Worm (Caenorhabditis elegans) whole organism, early embryonic: ENCODE measurements around the gene C48B4.11.

Experiments
- B0310.2 ChIP-seq: sonication (generic microtip); optimal IDR thresholded peaks from 2 replicates; lab custom pipeline; 2016; ENCODE audit warnings: mild to moderate bottlenecking, missing genetic modification characterization, missing compliant biosample characterization
- F13C5.2 ChIP-seq: sonication (generic microtip); optimal IDR thresholded peaks from 2 replicates; lab custom pipeline; 2017; ENCODE audit warnings: mild to moderate bottlenecking, missing genetic modification characterization, inconsistent platforms, missing compliant biosample characterization
- aly-1 ChIP-seq: sonication (generic microtip); optimal IDR thresholded peaks from 2 replicates; lab custom pipeline; 2016; ENCODE audit warnings: missing genetic modification characterization, missing compliant biosample characterization
- ama-1 ChIP-seq: fragments of 150-350 bp; optimal IDR thresholded peaks from 2 replicates; lab custom pipeline; 2014
- ceh-13 ChIP-seq: fragments of 200-800 bp; sonication (Bioruptor generic); optimal IDR thresholded peaks from 2 replicates; lab custom pipeline; 2018; ENCODE audit warnings: mild to moderate bottlenecking, missing genetic modification characterization, missing compliant biosample characterization
- ceh-36 ChIP-seq: sonication (generic microtip); optimal IDR thresholded peaks from 2 replicates; lab custom pipeline; 2016; ENCODE audit warnings: missing genetic modification characterization, inconsistent platforms, missing compliant biosample characterization
- ets-7 ChIP-seq: sonication (generic microtip); optimal IDR thresholded peaks from 2 replicates; lab custom pipeline; 2016; ENCODE audit warnings: missing genotype, missing genetic modification characterization, missing compliant biosample characterization
- flt-1 ChIP-seq: fragments of 200-800 bp; sonication (Bioruptor generic); IDR thresholded peaks from 2 replicates; pipeline ENCODE4 v1.3.6; 2022; ENCODE audit warnings: missing genetic modification characterization, missing compliant biosample characterization
- hmbx-1 ChIP-seq: sonication (generic microtip); optimal IDR thresholded peaks from 2 replicates; lab custom pipeline; 2016; ENCODE audit warnings: mild to moderate bottlenecking, missing genetic modification characterization, missing compliant biosample characterization
- hmg-4 ChIP-seq: fragments of 200-800 bp; sonication (Bioruptor generic); optimal IDR thresholded peaks from 2 replicates; lab custom pipeline; 2018; ENCODE audit warnings: mild to moderate bottlenecking, missing genetic modification characterization, missing compliant biosample characterization
- hnd-1 ChIP-seq: sonication (generic microtip); optimal IDR thresholded peaks from 2 replicates; lab custom pipeline; 2016; ENCODE audit warnings: missing genetic modification characterization, missing compliant biosample characterization
- pes-1 ChIP-seq: fragments of 200-800 bp; sonication (Bioruptor generic); IDR thresholded peaks from 2 replicates; pipeline ENCODE4 v1.3.6; 2022; ENCODE audit warnings: missing genetic modification reagents, missing genetic modification characterization, missing compliant biosample characterization
- scrt-1 ChIP-seq: fragments of 200-800 bp; sonication (Bioruptor generic); IDR thresholded peaks from 2 replicates; pipeline ENCODE4 v1.3.6; 2022; ENCODE audit warnings: missing genetic modification characterization, missing compliant biosample characterization
- sea-1 ChIP-seq: fragments of 200-800 bp; sonication (Bioruptor generic); conservative IDR thresholded peaks from 2 replicates; pipeline ENCODE4 v1.3.6; 2022; ENCODE audit warnings: missing genetic modification characterization, missing compliant biosample characterization
- tbx-11 ChIP-seq: fragments of 200-800 bp; sonication (Bioruptor generic); IDR thresholded peaks from 2 replicates; pipeline ENCODE4 v1.3.6; 2022; ENCODE audit warnings: missing genetic modification characterization, missing compliant biosample characterization
- tbx-37 ChIP-seq: fragments of 200-800 bp; sonication (Bioruptor generic); conservative IDR thresholded peaks from 2 replicates; pipeline ENCODE4 v1.3.6; 2022; ENCODE audit warnings: missing genetic modification reagents, missing genetic modification characterization, missing compliant biosample characterization
- tra-4 ChIP-seq: sonication (generic microtip); optimal IDR thresholded peaks from 2 replicates; lab custom pipeline; 2017; ENCODE audit warnings: missing genetic modification characterization, missing compliant biosample characterization

Gene C48B4.11

DNA sequence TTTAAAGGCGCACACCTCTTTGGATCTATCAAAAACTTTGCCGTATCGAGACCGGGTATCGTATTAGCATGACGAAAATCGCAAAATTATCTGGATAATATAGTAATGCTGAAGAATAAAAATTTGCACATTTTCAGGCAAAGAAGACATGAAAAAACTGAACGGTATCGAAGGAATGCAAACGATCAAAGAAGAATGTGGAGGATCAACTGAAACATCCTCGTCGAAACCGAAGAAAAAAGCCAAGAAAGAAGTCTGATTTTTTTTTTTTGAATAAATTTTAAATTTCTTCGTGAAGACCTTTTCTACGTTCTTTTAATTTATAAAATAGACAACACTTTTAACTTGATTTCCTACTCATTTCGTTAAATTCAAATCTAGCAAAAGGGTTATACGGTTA lies 21.1 kb downstream of the C48B4.11 start, which contains the start of gene ZK1098.12:
TSS of gene ZK1098.12 (plus strand) at position 301 of the 400 bp plus-strand sequence.
- TF ChIP-seq B0310.2 (tag; lab: Kevin White, UChicago) (no peak), aly-1 (tag; lab: Kevin White, UChicago) (no peak), hmbx-1 (tag; lab: Kevin White, UChicago) (no peak), tbx-37 (no peak), ets-7 (tag; lab: Kevin White, UChicago) (no peak), ceh-13 (GFP tag; lab: Kevin White, UChicago) (no peak)

DNA sequence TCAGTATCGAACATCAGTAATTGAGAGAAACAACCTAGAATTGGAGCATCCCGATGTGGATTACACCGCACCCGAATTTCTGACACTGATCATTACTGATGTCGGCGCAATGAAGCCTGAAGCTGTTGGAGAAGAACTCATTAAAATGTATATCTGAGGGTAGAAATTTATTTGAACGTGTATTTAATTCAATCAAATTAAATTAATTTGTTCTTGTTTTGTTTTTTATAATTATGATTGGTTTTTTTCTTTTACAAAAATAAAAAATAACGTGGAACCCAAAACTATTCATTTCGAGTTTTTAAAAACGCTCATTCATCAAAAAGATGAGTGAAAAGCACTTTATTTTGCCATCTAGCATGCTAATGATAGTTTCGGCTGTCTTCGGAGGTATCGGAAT lies 21.8 kb downstream of the C48B4.11 start, which contains the start of gene ZK1098.9:
TSS of gene ZK1098.9 (plus strand) at position 301 of the 400 bp plus-strand sequence.
- no peak for TF ChIP-seq tbx-11 (GFP tag; lab: Robert Waterston, UW)
- TF ChIP-seq hmg-4 (GFP tag; lab: Kevin White, UChicago) = no peak
- TF ChIP-seq scrt-1 (GFP tag; lab: Robert Waterston, UW) = no peak
- TF ChIP-seq sea-1 = no peak
- TF ChIP-seq F13C5.2 (tag; lab: Kevin White, UChicago) = no peak
- no peak for TF ChIP-seq B0310.2 (tag; lab: Kevin White, UChicago)
- TF ChIP-seq hmbx-1 (tag; lab: Kevin White, UChicago) = no peak
- TF ChIP-seq tbx-37 = no peak
- TF ChIP-seq pes-1 (GFP tag; lab: Robert Waterston, UW) = no peak

DNA sequence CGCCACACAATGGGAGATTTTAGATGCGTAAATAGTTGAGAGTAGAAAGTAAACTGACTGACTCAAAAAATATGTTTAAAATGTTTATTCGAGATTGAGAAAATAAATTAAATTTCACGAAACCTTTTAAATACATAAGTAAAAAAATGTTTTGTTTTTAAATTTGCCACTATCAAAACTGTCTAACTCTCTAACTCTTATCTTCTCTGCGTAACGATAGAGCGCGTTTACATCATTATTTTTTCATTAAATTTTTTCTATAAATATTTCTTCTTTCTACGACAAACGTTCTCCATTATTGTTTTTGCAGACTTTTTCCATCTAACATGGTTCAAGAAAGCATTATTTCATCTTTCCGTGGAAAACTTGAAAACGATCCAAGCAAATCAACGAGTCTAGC lies 23.1 kb downstream of the C48B4.11 start, which contains the start of gene eif-2Balpha:
TSS of gene eif-2Balpha (plus strand) at position 304 of the 400 bp plus-strand sequence.
- TF ChIP-seq sea-1 = no peak
- no peak for TF ChIP-seq tbx-11 (GFP tag; lab: Robert Waterston, UW)
- TF ChIP-seq ama-1 = no peak
- TF ChIP-seq tbx-37 = no peak
- TF ChIP-seq ceh-36 (tag; lab: Kevin White, UChicago) = no peak
- no peak for TF ChIP-seq flt-1 (GFP tag; lab: Robert Waterston, UW)
- no peak for TF ChIP-seq F13C5.2 (tag; lab: Kevin White, UChicago)
- TF ChIP-seq pes-1 (GFP tag; lab: Robert Waterston, UW) = no peak
- no peak for TF ChIP-seq hmg-4 (GFP tag; lab: Kevin White, UChicago)
- TF ChIP-seq ets-7 (tag; lab: Kevin White, UChicago) = no peak
- TF ChIP-seq scrt-1 (GFP tag; lab: Robert Waterston, UW) = no peak
- no peak for TF ChIP-seq hmbx-1 (tag; lab: Kevin White, UChicago)
- no peak for TF ChIP-seq tra-4 (tag; lab: Kevin White, UChicago)
- TF ChIP-seq hnd-1 (tag; lab: Kevin White, UChicago) = no peak
- no peak for TF ChIP-seq B0310.2 (tag; lab: Kevin White, UChicago)
- no peak for TF ChIP-seq ceh-13 (GFP tag; lab: Kevin White, UChicago)
- no peak for TF ChIP-seq aly-1 (tag; lab: Kevin White, UChicago)

DNA sequence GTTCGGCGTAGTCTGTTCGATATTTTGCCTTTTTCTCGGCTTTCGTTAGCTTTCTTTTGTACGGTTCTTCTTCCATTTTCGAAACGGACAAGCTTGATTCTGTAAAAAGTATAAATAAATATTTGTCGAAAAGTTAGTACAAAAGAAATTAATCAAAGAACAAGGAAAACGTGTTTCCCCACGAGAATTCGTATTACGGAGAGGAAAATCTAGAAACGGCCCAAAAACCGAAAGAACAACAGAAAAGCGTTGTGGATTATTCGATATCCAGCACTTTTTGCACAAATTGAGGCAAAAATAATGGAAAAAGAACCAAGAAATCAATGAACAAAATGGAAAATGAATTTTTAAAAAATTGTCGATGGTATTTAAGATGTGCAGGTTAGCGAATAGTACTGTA lies 23.6 kb downstream of the C48B4.11 start, which contains the start of gene mut-7:
TSS of gene mut-7 (minus strand) at position 101 of the 400 bp plus-strand sequence.
- TF ChIP-seq ama-1 (no peak), aly-1 (tag; lab: Kevin White, UChicago) (no peak), flt-1 (GFP tag; lab: Robert Waterston, UW) (no peak), hnd-1 (tag; lab: Kevin White, UChicago) (no peak), scrt-1 (GFP tag; lab: Robert Waterston, UW) (no peak), tbx-11 (GFP tag; lab: Robert Waterston, UW) (no peak), tra-4 (tag; lab: Kevin White, UChicago) (no peak), ceh-36 (tag; lab: Kevin White, UChicago) (no peak), F13C5.2 (tag; lab: Kevin White, UChicago) (no peak), hmbx-1 (tag; lab: Kevin White, UChicago) (no peak), sea-1 (no peak)

DNA sequence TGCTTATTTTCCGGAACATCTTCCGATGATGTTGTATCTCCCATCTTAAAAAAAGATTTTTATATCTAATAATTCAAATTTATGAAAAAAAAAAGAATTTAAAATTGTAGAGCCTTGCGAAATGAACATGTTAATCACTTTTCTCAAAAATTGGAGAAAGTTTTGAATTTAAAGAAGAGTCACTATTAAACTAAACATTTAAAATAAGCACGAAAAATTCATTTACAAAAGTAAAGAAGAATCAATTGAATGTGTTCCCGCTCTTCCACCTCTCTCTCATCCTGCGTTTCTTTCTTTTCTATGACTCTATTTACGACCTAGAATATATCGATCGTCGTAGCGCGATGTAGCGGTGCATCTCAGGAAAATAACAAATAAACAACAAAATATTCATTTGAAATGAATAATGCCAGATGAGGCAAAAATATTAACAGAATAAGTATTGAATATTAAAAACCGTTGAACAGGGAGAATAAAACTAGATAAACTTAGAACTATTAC lies 27.2 kb downstream of the C48B4.11 start, which contains the start of gene ZK1098.3:
TSS of gene ZK1098.3 (minus strand) at position 51 of the 501 bp plus-strand sequence.
- TF ChIP-seq ceh-13 (GFP tag; lab: Kevin White, UChicago) = no peak
- no peak for TF ChIP-seq tra-4 (tag; lab: Kevin White, UChicago)
- no peak for TF ChIP-seq ets-7 (tag; lab: Kevin White, UChicago)
- no peak for TF ChIP-seq ama-1
- no peak for TF ChIP-seq hnd-1 (tag; lab: Kevin White, UChicago)
- no peak for TF ChIP-seq tbx-11 (GFP tag; lab: Robert Waterston, UW)
- no peak for TF ChIP-seq hmbx-1 (tag; lab: Kevin White, UChicago)
- no peak for TF ChIP-seq F13C5.2 (tag; lab: Kevin White, UChicago)
- no peak for TF ChIP-seq ceh-36 (tag; lab: Kevin White, UChicago)
- no peak for TF ChIP-seq pes-1 (GFP tag; lab: Robert Waterston, UW)
- no peak for TF ChIP-seq tbx-37
- TF ChIP-seq B0310.2 (tag; lab: Kevin White, UChicago) = no peak
- no peak for TF ChIP-seq aly-1 (tag; lab: Kevin White, UChicago)
- no peak for TF ChIP-seq scrt-1 (GFP tag; lab: Robert Waterston, UW)

DNA sequence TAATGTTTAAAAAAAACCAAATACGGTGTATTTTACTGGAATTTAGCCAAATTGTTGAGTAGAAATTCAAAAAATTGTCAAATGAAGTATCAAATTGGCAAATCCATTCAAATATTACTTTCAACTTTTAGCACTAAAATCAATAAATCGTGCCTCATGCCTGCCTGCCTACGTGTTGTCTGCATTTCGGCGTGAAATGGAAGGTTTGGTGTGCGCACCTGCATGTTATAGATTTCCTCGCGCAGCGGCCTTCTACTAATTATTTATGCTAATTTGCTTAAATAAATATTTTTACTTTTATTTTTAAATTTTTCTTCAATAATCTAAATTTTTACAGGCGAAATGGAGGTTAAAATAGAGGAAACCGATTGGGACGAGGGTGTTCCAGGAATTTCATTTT lies 37.1 kb downstream of the C48B4.11 start, which contains the start of gene ZK1098.2:
TSS of gene ZK1098.2 (plus strand) at position 336 of the 400 bp plus-strand sequence.
- TF ChIP-seq hmg-4 (GFP tag; lab: Kevin White, UChicago) = no peak
- no peak for TF ChIP-seq tra-4 (tag; lab: Kevin White, UChicago)
- no peak for TF ChIP-seq ceh-36 (tag; lab: Kevin White, UChicago)

DNA sequence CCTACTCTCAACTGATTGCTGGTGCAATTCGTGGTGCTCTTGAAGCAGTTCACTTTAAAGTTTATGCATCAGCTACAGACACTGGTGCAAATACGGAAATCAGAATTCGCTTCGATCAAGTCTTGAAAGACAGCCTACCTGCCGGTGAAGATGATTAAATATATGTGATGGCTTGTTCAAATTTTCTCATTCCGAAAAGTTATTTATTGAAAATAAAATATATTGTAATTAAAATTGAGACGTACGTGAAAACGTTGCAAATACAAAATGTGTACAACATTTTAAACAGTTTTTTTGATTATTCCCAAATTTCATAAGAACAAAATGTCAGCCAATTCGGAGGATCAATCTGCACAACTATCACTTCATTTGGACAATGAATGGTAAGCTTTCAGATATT lies 39.1 kb downstream of the C48B4.11 start, which contains the start of gene ZK1098.6:
TSS of gene ZK1098.6 (plus strand) at position 301 of the 400 bp plus-strand sequence.
- TF ChIP-seq tbx-11 (GFP tag; lab: Robert Waterston, UW) = no peak
- no peak for TF ChIP-seq tra-4 (tag; lab: Kevin White, UChicago)
- TF ChIP-seq scrt-1 (GFP tag; lab: Robert Waterston, UW) = no peak
- TF ChIP-seq sea-1 = no peak
- no peak for TF ChIP-seq hmg-4 (GFP tag; lab: Kevin White, UChicago)
- no peak for TF ChIP-seq hnd-1 (tag; lab: Kevin White, UChicago)
- no peak for TF ChIP-seq ets-7 (tag; lab: Kevin White, UChicago)
- no peak for TF ChIP-seq aly-1 (tag; lab: Kevin White, UChicago)
